Fruit fly (Drosophila melanogaster) whole organism, embryonic: Measurements from ENCODE around the gene CG34307.

Source experiments
- CG12155 ChIP-seq: fragments of 200-800 bp; sonication (Bioruptor generic); optimal IDR thresholded peaks from 3 replicates; lab custom pipeline; 2016; ENCODE audit warnings: missing biosample characterization, missing genetic modification characterization
- CG12236 ChIP-seq: fragments of 200-800 bp; sonication (Bioruptor generic); optimal IDR thresholded peaks from 2 replicates; lab custom pipeline; 2016; ENCODE audit warnings: missing biosample characterization, missing genetic modification characterization
- CG1792 ChIP-seq: fragments of 200-800 bp; sonication (Bioruptor generic); optimal IDR thresholded peaks from 2 replicates; lab custom pipeline; 2016; ENCODE audit warnings: missing biosample characterization, missing genetic modification characterization
- CG18619 ChIP-seq: fragments of 200-800 bp; sonication (Bioruptor generic); optimal IDR thresholded peaks from 3 replicates; lab custom pipeline; 2017; ENCODE audit warnings: missing biosample characterization, mild to moderate bottlenecking, missing genetic modification characterization
- CG32532 ChIP-seq: fragments of 200-800 bp; sonication (Bioruptor generic); IDR thresholded peaks from 2 replicates; pipeline ENCODE4 v1.3.6; 2022; ENCODE audit warnings: missing biosample characterization, missing genetic modification characterization
- CG6254 ChIP-seq: fragments of 200-800 bp; sonication (Bioruptor generic); optimal IDR thresholded peaks from 3 replicates; lab custom pipeline; 2017; ENCODE audit warnings: mild to moderate bottlenecking, missing biosample characterization, missing genetic modification reagents, missing genetic modification characterization
- CG6683 ChIP-seq: fragments of 200-800 bp; sonication (Bioruptor generic); optimal IDR thresholded peaks from 2 replicates; lab custom pipeline; 2017; ENCODE audit warnings: missing biosample characterization, mild to moderate bottlenecking, missing genetic modification characterization, missing genetic modification reagents
- CG6689 ChIP-seq: fragments of 200-800 bp; sonication (Bioruptor generic); IDR thresholded peaks from 2 replicates; pipeline ENCODE4 v1.3.6; 2022; ENCODE audit warnings: missing biosample characterization, missing genetic modification characterization
- CG8388 ChIP-seq: fragments of 200-800 bp; sonication (Bioruptor generic); optimal IDR thresholded peaks from 2 replicates; lab custom pipeline; 2019; ENCODE audit warnings: missing biosample characterization, mild to moderate bottlenecking, missing genetic modification characterization, moderate library complexity
- CG8478 ChIP-seq: fragments of >200 bp; optimal IDR thresholded peaks from 2 replicates; lab custom pipeline; 2018
- CG8944 ChIP-seq: fragments of 200-800 bp; sonication (Bioruptor generic); optimal IDR thresholded peaks from 3 replicates; lab custom pipeline; 2016; ENCODE audit warnings: missing biosample characterization, missing genetic modification characterization
- CG9215 ChIP-seq: fragments of 200-800 bp; sonication (Bioruptor generic); IDR thresholded peaks from 2 replicates; pipeline ENCODE4 v1.3.6; 2022; ENCODE audit warnings: missing biosample characterization, missing genetic modification characterization
- Dek ChIP-seq: fragments of 200-800 bp; sonication (Bioruptor generic); optimal IDR thresholded peaks from 3 replicates; lab custom pipeline; 2019; ENCODE audit warnings: missing biosample characterization, mild to moderate bottlenecking, missing genetic modification characterization, moderate library complexity
- Dfd ChIP-seq, 2 experiments: fragments of >200 bp; optimal IDR thresholded peaks; 2 replicates each; lab custom pipeline; 2017; ENCODE audit warnings: missing biosample characterization in 2 of 2, missing genetic modification characterization in 2 of 2
- Ets97D ChIP-seq: fragments of 200-800 bp; sonication (Bioruptor generic); optimal IDR thresholded peaks from 3 replicates; lab custom pipeline; 2016; ENCODE audit warnings: missing biosample characterization, missing genetic modification characterization
- HHEX ChIP-seq: fragments of 200-800 bp; sonication (Bioruptor generic); optimal IDR thresholded peaks from 3 replicates; lab custom pipeline; 2017; ENCODE audit warnings: missing biosample characterization, mild to moderate bottlenecking, missing genetic modification characterization, missing genetic modification reagents
- HLH4C ChIP-seq: fragments of 200-800 bp; sonication (Bioruptor generic); IDR thresholded peaks from 3 replicates; pipeline ENCODE4 v1.3.6; 2022; ENCODE audit warnings: missing biosample characterization, missing genetic modification characterization; ENCODE audit not compliant: partially characterized antibody
- Hmr ChIP-seq: fragments of 200-800 bp; sonication (Bioruptor generic); optimal IDR thresholded peaks from 3 replicates; lab custom pipeline; 2017; ENCODE audit warnings: mild to moderate bottlenecking, missing biosample characterization, missing genetic modification reagents, missing genetic modification characterization
- Optix ChIP-seq: fragments of 200-800 bp; sonication (Bioruptor generic); IDR thresholded peaks from 3 replicates; pipeline ENCODE4 v1.3.6; 2022; ENCODE audit warnings: missing biosample characterization, missing genetic modification characterization
- Ptx1 ChIP-seq: fragments of 200-800 bp; sonication (Bioruptor generic); IDR thresholded peaks from 2 replicates; pipeline ENCODE4 v1.3.6; 2022; ENCODE audit warnings: missing biosample characterization, missing genetic modification characterization
- Scr ChIP-seq: fragments of 200-800 bp; sonication (Bioruptor generic); IDR thresholded peaks from 2 replicates; pipeline ENCODE4 v1.3.6; 2022; ENCODE audit warnings: missing biosample characterization, missing genetic modification characterization; ENCODE audit not compliant: partially characterized antibody
- Sin3A ChIP-seq: fragments of >200 bp; optimal IDR thresholded peaks from 2 replicates; lab custom pipeline; 2018
- Sox102F ChIP-seq: fragments of 200-800 bp; sonication (Bioruptor generic); optimal IDR thresholded peaks from 2 replicates; lab custom pipeline; 2018; ENCODE audit warnings: missing biosample characterization, mild to moderate bottlenecking, missing genetic modification characterization, moderate library complexity
- Ssrp ChIP-seq: fragments of 200-800 bp; sonication (Bioruptor generic); optimal IDR thresholded peaks from 2 replicates; lab custom pipeline; 2018; ENCODE audit warnings: missing biosample characterization, mild to moderate bottlenecking, missing genetic modification characterization, moderate library complexity
- Vsx1 ChIP-seq: fragments of 200-800 bp; sonication (Bioruptor generic); optimal IDR thresholded peaks from 2 replicates; lab custom pipeline; 2017; ENCODE audit warnings: missing biosample characterization, mild to moderate bottlenecking, missing genetic modification characterization, missing genetic modification reagents
- Xbp1 ChIP-seq: fragments of 200-800 bp; sonication (Bioruptor generic); optimal IDR thresholded peaks from 3 replicates; lab custom pipeline; 2016; ENCODE audit warnings: missing biosample characterization, mild to moderate bottlenecking, missing genetic modification characterization
- YL-1 ChIP-seq: fragments of 200-800 bp; sonication (Bioruptor generic); optimal IDR thresholded peaks from 3 replicates; lab custom pipeline; 2017; ENCODE audit warnings: missing biosample characterization, mild to moderate bottlenecking, missing genetic modification characterization
- al ChIP-seq: fragments of 200-800 bp; sonication (Bioruptor generic); IDR thresholded peaks from 2 replicates; pipeline ENCODE4 v1.3.6; 2022; ENCODE audit warnings: missing biosample characterization, missing genetic modification characterization
- amos ChIP-seq: fragments of 200-800 bp; sonication (Bioruptor generic); IDR thresholded peaks from 2 replicates; pipeline ENCODE4 v1.3.6; 2022; ENCODE audit warnings: missing biosample characterization, missing genetic modification characterization; ENCODE audit not compliant: partially characterized antibody
- ap ChIP-seq: fragments of 200-800 bp; sonication (Bioruptor generic); IDR thresholded peaks from 2 replicates; pipeline ENCODE4 v1.3.6; 2022; ENCODE audit warnings: missing biosample characterization, missing genetic modification characterization
- bigmax ChIP-seq: fragments of 200-800 bp; sonication (Bioruptor generic); optimal IDR thresholded peaks from 2 replicates; lab custom pipeline; 2018; ENCODE audit warnings: missing biosample characterization, mild to moderate bottlenecking, missing genetic modification characterization
- disco-r ChIP-seq: fragments of 200-800 bp; sonication (Bioruptor generic); optimal IDR thresholded peaks from 2 replicates; lab custom pipeline; 2016; ENCODE audit warnings: missing biosample characterization, missing genetic modification characterization
- dpn ChIP-seq, 2 experiments: fragments of 200-800 bp; sonication (Bioruptor generic); optimal IDR thresholded peaks; 3 replicates each; lab custom pipeline; 2016; ENCODE audit warnings: missing biosample characterization in 2 of 2, missing genetic modification characterization in 2 of 2
- esg ChIP-seq: fragments of 200-800 bp; sonication (Bioruptor generic); conservative IDR thresholded peaks from 2 replicates; pipeline ENCODE4 v1.3.6; 2022; ENCODE audit warnings: missing biosample characterization, missing genetic modification characterization
- exex ChIP-seq: fragments of 200-800 bp; sonication (Bioruptor generic); optimal IDR thresholded peaks from 4 replicates; lab custom pipeline; 2018; ENCODE audit warnings: missing biosample characterization, mild to moderate bottlenecking, missing genetic modification characterization, moderate library complexity
- fd64A ChIP-seq: fragments of 200-800 bp; sonication (Bioruptor generic); optimal IDR thresholded peaks from 3 replicates; lab custom pipeline; 2018; ENCODE audit warnings: missing biosample characterization, mild to moderate bottlenecking, missing genetic modification characterization
- fru ChIP-seq: fragments of >200 bp; optimal IDR thresholded peaks from 2 replicates; lab custom pipeline; 2017
- ftz-f1 ChIP-seq: fragments of 200-800 bp; sonication (Bioruptor generic); optimal IDR thresholded peaks from 2 replicates; lab custom pipeline; 2016; ENCODE audit warnings: missing biosample characterization, missing genetic modification characterization
- gce ChIP-seq: fragments of 200-800 bp; sonication (Bioruptor generic); IDR thresholded peaks from 3 replicates; pipeline ENCODE4 v1.3.6; 2022; ENCODE audit warnings: missing biosample characterization, missing genetic modification characterization
- hb ChIP-seq: fragments of 200-800 bp; sonication (Bioruptor generic); IDR thresholded peaks from 3 replicates; pipeline ENCODE4 v1.3.6; 2022; ENCODE audit warnings: missing biosample characterization, missing genetic modification characterization; ENCODE audit not compliant: partially characterized antibody
- ind ChIP-seq: fragments of 200-800 bp; sonication (Bioruptor generic); optimal IDR thresholded peaks from 3 replicates; lab custom pipeline; 2016; ENCODE audit warnings: missing biosample characterization, missing genetic modification characterization
- klu ChIP-seq: fragments of 200-800 bp; sonication (Bioruptor generic); IDR thresholded peaks from 2 replicates; pipeline ENCODE4 v1.3.6; 2022; ENCODE audit warnings: missing biosample characterization, missing genetic modification characterization
- lmd ChIP-seq: fragments of 200-800 bp; sonication (Bioruptor generic); IDR thresholded peaks from 2 replicates; pipeline ENCODE4 v1.3.6; 2022; ENCODE audit warnings: missing biosample characterization, missing genetic modification characterization
- pb ChIP-seq: fragments of 200-800 bp; sonication (Bioruptor generic); optimal IDR thresholded peaks from 3 replicates; lab custom pipeline; 2016; ENCODE audit warnings: missing biosample characterization, missing genetic modification characterization
- phol ChIP-seq: fragments of 200-800 bp; sonication (Bioruptor generic); optimal IDR thresholded peaks from 3 replicates; lab custom pipeline; 2018; ENCODE audit warnings: missing biosample characterization, mild to moderate bottlenecking, missing genetic modification characterization, moderate library complexity
- sim ChIP-seq: fragments of 200-800 bp; sonication (Bioruptor generic); IDR thresholded peaks from 2 replicates; pipeline ENCODE4 v1.3.6; 2022; ENCODE audit warnings: missing biosample characterization, missing genetic modification characterization
- vfl ChIP-seq: fragments of 200-800 bp; sonication (Bioruptor generic); optimal IDR thresholded peaks from 2 replicates; lab custom pipeline; 2016; ENCODE audit warnings: missing biosample characterization, missing genetic modification characterization
- wek ChIP-seq: fragments of 200-800 bp; sonication (Bioruptor generic); optimal IDR thresholded peaks from 3 replicates; lab custom pipeline; 2018; ENCODE audit warnings: missing biosample characterization, mild to moderate bottlenecking, missing genetic modification characterization, moderate library complexity
- z ChIP-seq: fragments of 200-800 bp; sonication (Bioruptor generic); IDR thresholded peaks from 3 replicates; pipeline ENCODE4 v1.3.6; 2022; ENCODE audit warnings: missing biosample characterization, missing genetic modification characterization
- zen2 ChIP-seq: fragments of 200-800 bp; sonication (Bioruptor generic); IDR thresholded peaks from 3 replicates; pipeline ENCODE4 v1.3.6; 2022; ENCODE audit warnings: missing biosample characterization, missing genetic modification characterization; ENCODE audit not compliant: partially characterized antibody
- zfh1 ChIP-seq: fragments of 200-800 bp; sonication (Bioruptor generic); IDR thresholded peaks from 3 replicates; pipeline ENCODE4 v1.3.6; 2022; ENCODE audit warnings: missing biosample characterization, missing genetic modification characterization

CG34307 gene

dm6 chr3R:11947079-11947869, 49.9 kb downstream of the CG34307 start (continued):
- TF ChIP-seq CG6683 (no peak), amos (no peak), fd64A (GFP tag; lab: Kevin White, UChicago) (no peak), CG32532 (GFP tag; lab: Robert Waterston, UW) (peak; percentile 49), bigmax (no peak), Scr (GFP tag; lab: Robert Waterston, UW) (no peak), disco-r (GFP tag; lab: Kevin White, UChicago) (no peak), phol (tag; lab: Kevin White, UChicago) (no peak), ind (GFP tag; lab: Kevin White, UChicago) (peak; percentile 19), Dek (no peak), HHEX (GFP tag; lab: Kevin White, UChicago) (no peak), CG9215 (GFP tag; lab: Robert Waterston, UW) (no peak), al (GFP tag; lab: Robert Waterston, UW) (peak; percentile 29; the same call in 1 of the 2 replicates), vfl (no peak), CG8388 (GFP tag; lab: Kevin White, UChicago) (no peak), Hmr (GFP tag; lab: Kevin White, UChicago) (peak; percentile 26), pb (GFP tag; lab: Kevin White, UChicago) (no peak), sim (GFP tag; lab: Robert Waterston, UW) (no peak), Sox102F (GFP tag; lab: Kevin White, UChicago) (peak; percentile 3), Optix (GFP tag; lab: Robert Waterston, UW) (no peak), dpn (GFP tag; optimal IDR thresholded peaks at IDR 0.05; lab: Kevin White, UChicago) (peak in 1 of 2 experiments; percentile 29), wek (GFP tag; lab: Kevin White, UChicago) (no peak), HLH4C (GFP tag; lab: Robert Waterston, UW) (no peak), CG18619 (GFP tag; lab: Kevin White, UChicago) (no peak), Sin3A (lab: Kevin White, UChicago) (no peak), CG6689 (GFP tag; lab: Robert Waterston, UW) (no peak), Ptx1 (peak; percentile 41; the same call in 1 of the 2 replicates), CG8944 (GFP tag; lab: Kevin White, UChicago) (no peak), hb (no peak), Ssrp (tag; lab: Kevin White, UChicago) (no peak), CG1792 (GFP tag; lab: Kevin White, UChicago) (no peak), Xbp1 (GFP tag; lab: Kevin White, UChicago) (no peak), CG12236 (GFP tag; lab: Kevin White, UChicago) (no peak), lmd (GFP tag; lab: Robert Waterston, UW) (peak; percentile 56), ftz-f1 (GFP tag; lab: Kevin White, UChicago) (no peak), fru (no peak), Dfd (GFP tag; optimal IDR thresholded peaks at IDR 0.05; lab: Kevin White, UChicago) (no peak), exex (tag; lab: Kevin White, UChicago) (no peak), z (GFP tag; lab: Robert Waterston, UW) (no peak), CG12155 (no peak), Vsx1 (GFP tag; lab: Kevin White, UChicago) (no peak), zen2 (no peak), YL-1 (GFP tag; lab: Kevin White, UChicago) (no peak), CG8478 (lab: Kevin White, UChicago) (no peak), gce (no peak), ap (GFP tag; lab: Robert Waterston, UW) (no peak), zfh1 (GFP tag; lab: Robert Waterston, UW) (no peak), klu (GFP tag; lab: Robert Waterston, UW) (no peak), esg (no peak), CG6254 (GFP tag; lab: Kevin White, UChicago) (no peak), Ets97D (GFP tag; lab: Kevin White, UChicago) (no peak)
